Fruit fly (Drosophila melanogaster) whole organism, embryonic: Measurements from ENCODE around the gene CG14618.

Experiments used
- Atf6 ChIP-seq: fragments of 200-800 bp; sonication (Bioruptor generic); IDR thresholded peaks from 2 replicates; pipeline ENCODE4 v1.3.6; 2022; ENCODE audit warnings: missing biosample characterization, missing genetic modification characterization
- CG10209 ChIP-seq: fragments of 200-800 bp; sonication (Bioruptor generic); optimal IDR thresholded peaks from 3 replicates; lab custom pipeline; 2017; ENCODE audit warnings: missing biosample characterization, mild to moderate bottlenecking, missing genetic modification characterization, missing genetic modification reagents
- CG10366 ChIP-seq: fragments of 200-800 bp; sonication (Bioruptor generic); IDR thresholded peaks from 2 replicates; pipeline ENCODE4 v1.3.6; 2022; ENCODE audit warnings: missing biosample characterization, missing genetic modification characterization
- CG10543 ChIP-seq: fragments of 200-800 bp; sonication (Bioruptor generic); optimal IDR thresholded peaks from 3 replicates; lab custom pipeline; 2017; ENCODE audit warnings: missing biosample characterization, mild to moderate bottlenecking, missing genetic modification characterization, moderate library complexity
- CG13123 ChIP-seq: fragments of 200-800 bp; sonication (Bioruptor generic); optimal IDR thresholded peaks from 2 replicates; lab custom pipeline; 2016; ENCODE audit warnings: missing biosample characterization, missing genetic modification characterization
- CG13296 ChIP-seq: fragments of 200-800 bp; sonication (Bioruptor generic); optimal IDR thresholded peaks from 3 replicates; lab custom pipeline; 2018; ENCODE audit warnings: missing biosample characterization, mild to moderate bottlenecking, missing genetic modification characterization
- CG14860 ChIP-seq: fragments of 200-800 bp; sonication (Bioruptor generic); IDR thresholded peaks from 3 replicates; pipeline ENCODE4 v1.3.6; 2022; ENCODE audit warnings: missing biosample characterization, missing genetic modification characterization; ENCODE audit not compliant: partially characterized antibody
- CG15601 ChIP-seq: fragments of 200-800 bp; sonication (Bioruptor generic); optimal IDR thresholded peaks from 3 replicates; lab custom pipeline; 2019; ENCODE audit warnings: missing biosample characterization, mild to moderate bottlenecking, missing genetic modification characterization, moderate library complexity
- CG15696 ChIP-seq: fragments of 200-800 bp; sonication (Bioruptor generic); optimal IDR thresholded peaks from 2 replicates; lab custom pipeline; 2019; ENCODE audit warnings: missing biosample characterization, mild to moderate bottlenecking, missing genetic modification characterization, moderate library complexity
- CG1832 ChIP-seq: fragments of 200-800 bp; sonication (Bioruptor generic); optimal IDR thresholded peaks from 2 replicates; lab custom pipeline; 2017; ENCODE audit warnings: missing biosample characterization, mild to moderate bottlenecking, missing genetic modification characterization, inconsistent platforms
- CG2120 ChIP-seq: fragments of 200-800 bp; sonication (Bioruptor generic); optimal IDR thresholded peaks from 3 replicates; lab custom pipeline; 2016; ENCODE audit warnings: missing biosample characterization, missing genetic modification characterization
- CG3065 ChIP-seq: fragments of 200-800 bp; sonication (Bioruptor generic); optimal IDR thresholded peaks from 2 replicates; lab custom pipeline; 2016; ENCODE audit warnings: missing biosample characterization, missing genetic modification characterization
- CG31224 ChIP-seq: fragments of 200-800 bp; sonication (Bioruptor generic); IDR thresholded peaks from 2 replicates; pipeline ENCODE4 v1.3.6; 2022; ENCODE audit warnings: missing biosample characterization, missing genetic modification characterization
- CG34224 ChIP-seq: fragments of 200-800 bp; sonication (Bioruptor generic); IDR thresholded peaks from 3 replicates; pipeline ENCODE4 v1.3.6; 2022; ENCODE audit warnings: missing biosample characterization, missing genetic modification characterization; ENCODE audit not compliant: partially characterized antibody
- CG34376 ChIP-seq: fragments of 200-800 bp; sonication (Bioruptor generic); optimal IDR thresholded peaks from 2 replicates; lab custom pipeline; 2018; ENCODE audit warnings: missing biosample characterization, mild to moderate bottlenecking, missing genetic modification characterization
- CG3847 ChIP-seq: fragments of 200-800 bp; sonication (Bioruptor generic); IDR thresholded peaks from 2 replicates; pipeline ENCODE4 v1.3.6; 2022; ENCODE audit warnings: missing biosample characterization, missing genetic modification characterization
- CG8290 ChIP-seq, 3 experiments: fragments of 200-800 bp; sonication (Bioruptor generic); optimal IDR thresholded peaks; 2 replicates each; lab custom pipeline; 2016 to 2019; ENCODE audit warnings: missing biosample characterization in 3 of 3, missing genetic modification characterization in 3 of 3, mild to moderate bottlenecking in 2 of 3, moderate library complexity in 1 of 3
- CG8359 ChIP-seq: fragments of 200-800 bp; sonication (Bioruptor generic); optimal IDR thresholded peaks from 2 replicates; lab custom pipeline; 2017; ENCODE audit warnings: missing biosample characterization, mild to moderate bottlenecking, missing genetic modification characterization, borderline replicate concordance
- CG8924 ChIP-seq: fragments of 200-800 bp; optimal IDR thresholded peaks from 3 replicates; lab custom pipeline; 2019; ENCODE audit warnings: missing biosample characterization, mild to moderate bottlenecking, missing genetic modification characterization, moderate library complexity
- CG9797 ChIP-seq: fragments of 200-800 bp; sonication (Bioruptor generic); optimal IDR thresholded peaks from 3 replicates; lab custom pipeline; 2018; ENCODE audit warnings: missing biosample characterization, mild to moderate bottlenecking, missing genetic modification characterization
- CTCF ChIP-seq: fragments of 200-800 bp; sonication (Bioruptor generic); optimal IDR thresholded peaks from 2 replicates; lab custom pipeline; 2017; ENCODE audit warnings: missing biosample characterization, mild to moderate bottlenecking, missing genetic modification characterization, moderate library complexity
- CkIIα-i1 ChIP-seq: fragments of 200-800 bp; sonication (Bioruptor generic); IDR thresholded peaks from 2 replicates; pipeline ENCODE4 v1.3.6; 2022; ENCODE audit warnings: missing biosample characterization, missing genetic modification characterization
- CoRest ChIP-seq: fragments of 200-800 bp; sonication (Bioruptor generic); optimal IDR thresholded peaks from 3 replicates; lab custom pipeline; 2018; ENCODE audit warnings: missing biosample characterization, mild to moderate bottlenecking, missing genetic modification characterization, moderate library complexity
- D19A ChIP-seq: fragments of 200-800 bp; optimal IDR thresholded peaks from 3 replicates; lab custom pipeline; 2019; ENCODE audit warnings: missing biosample characterization, mild to moderate bottlenecking, missing genetic modification characterization, moderate library complexity
- Deaf1 ChIP-seq: fragments of 200-800 bp; optimal IDR thresholded peaks from 3 replicates; lab custom pipeline; 2019; ENCODE audit warnings: missing biosample characterization, mild to moderate bottlenecking, missing genetic modification characterization, moderate library complexity
- E2f1 ChIP-seq: fragments of 200-800 bp; sonication (Bioruptor generic); IDR thresholded peaks from 2 replicates; pipeline ENCODE4 v1.3.6; 2022; ENCODE audit warnings: missing biosample characterization, missing genetic modification characterization
- Fer2 ChIP-seq: fragments of 200-800 bp; sonication (Bioruptor generic); optimal IDR thresholded peaks from 2 replicates; lab custom pipeline; 2018; ENCODE audit warnings: missing biosample characterization, mild to moderate bottlenecking, missing genetic modification characterization, moderate library complexity
- Fer3 ChIP-seq: fragments of 200-800 bp; sonication (Bioruptor generic); optimal IDR thresholded peaks from 2 replicates; lab custom pipeline; 2018; ENCODE audit warnings: missing biosample characterization, mild to moderate bottlenecking, missing genetic modification characterization, moderate library complexity
- Hey ChIP-seq: fragments of 200-800 bp; sonication (Bioruptor generic); optimal IDR thresholded peaks from 3 replicates; lab custom pipeline; 2018; ENCODE audit warnings: missing biosample characterization, mild to moderate bottlenecking, missing genetic modification characterization
- Hsf ChIP-seq: fragments of 200-800 bp; sonication (Bioruptor generic); optimal IDR thresholded peaks from 3 replicates; lab custom pipeline; 2016; ENCODE audit warnings: missing biosample characterization, missing genetic modification characterization
- Jarid2 ChIP-seq: fragments of 200-800 bp; sonication (Bioruptor generic); optimal IDR thresholded peaks from 3 replicates; lab custom pipeline; 2017; ENCODE audit warnings: mild to moderate bottlenecking, missing biosample characterization, missing genetic modification reagents, missing genetic modification characterization
- Mad ChIP-seq: fragments of 200-800 bp; sonication (Bioruptor generic); optimal IDR thresholded peaks from 2 replicates; lab custom pipeline; 2016; ENCODE audit warnings: missing biosample characterization, missing genetic modification characterization
- NFAT ChIP-seq: fragments of 200-800 bp; sonication (Bioruptor generic); IDR thresholded peaks from 2 replicates; pipeline ENCODE4 v1.3.6; 2022; ENCODE audit warnings: missing biosample characterization, missing genetic modification characterization
- NfI ChIP-seq: fragments of 200-800 bp; sonication (Bioruptor generic); optimal IDR thresholded peaks from 3 replicates; lab custom pipeline; 2018; ENCODE audit warnings: missing biosample characterization, mild to moderate bottlenecking, missing genetic modification characterization, moderate library complexity
- Spps ChIP-seq: fragments of 200-800 bp; sonication (Bioruptor generic); optimal IDR thresholded peaks from 2 replicates; lab custom pipeline; 2018; ENCODE audit warnings: missing biosample characterization, mild to moderate bottlenecking, missing genetic modification characterization
- al ChIP-seq: fragments of 200-800 bp; sonication (Bioruptor generic); IDR thresholded peaks from 2 replicates; pipeline ENCODE4 v1.3.6; 2022; ENCODE audit warnings: missing biosample characterization, missing genetic modification characterization
- amos ChIP-seq: fragments of 200-800 bp; sonication (Bioruptor generic); IDR thresholded peaks from 2 replicates; pipeline ENCODE4 v1.3.6; 2022; ENCODE audit warnings: missing biosample characterization, missing genetic modification characterization; ENCODE audit not compliant: partially characterized antibody
- corto ChIP-seq: fragments of 200-800 bp; sonication (Bioruptor generic); optimal IDR thresholded peaks from 2 replicates; lab custom pipeline; 2016; ENCODE audit warnings: missing biosample characterization, mild to moderate bottlenecking, missing genetic modification characterization, moderate library complexity
- crc ChIP-seq: fragments of 200-800 bp; sonication (Bioruptor generic); optimal IDR thresholded peaks from 2 replicates; lab custom pipeline; 2016; ENCODE audit warnings: missing biosample characterization, missing genetic modification characterization
- emc ChIP-seq: fragments of 200-800 bp; sonication (Bioruptor generic); optimal IDR thresholded peaks from 2 replicates; lab custom pipeline; 2016; ENCODE audit warnings: missing biosample characterization, missing genetic modification characterization
- ems ChIP-seq: fragments of 200-800 bp; sonication (Bioruptor generic); optimal IDR thresholded peaks from 3 replicates; lab custom pipeline; 2016; ENCODE audit warnings: missing biosample characterization, missing genetic modification characterization
- gfzf ChIP-seq: fragments of 200-800 bp; sonication (Bioruptor generic); optimal IDR thresholded peaks from 2 replicates; lab custom pipeline; 2016; ENCODE audit warnings: missing biosample characterization, mild to moderate bottlenecking, missing genetic modification characterization, moderate library complexity
- grau ChIP-seq: fragments of 200-800 bp; optimal IDR thresholded peaks from 3 replicates; lab custom pipeline; 2019; ENCODE audit warnings: missing biosample characterization, mild to moderate bottlenecking, missing genetic modification characterization, moderate library complexity
- p53 ChIP-seq: fragments of 200-800 bp; sonication (Bioruptor generic); optimal IDR thresholded peaks from 2 replicates; lab custom pipeline; 2016; ENCODE audit warnings: missing biosample characterization, missing genetic modification characterization
- ranshi ChIP-seq: fragments of 200-800 bp; sonication (Bioruptor generic); IDR thresholded peaks from 2 replicates; pipeline ENCODE4 v1.3.6; 2022; ENCODE audit warnings: missing biosample characterization, missing genetic modification characterization
- shn ChIP-seq: fragments of 200-800 bp; sonication (Bioruptor generic); optimal IDR thresholded peaks from 3 replicates; lab custom pipeline; 2016; ENCODE audit warnings: missing biosample characterization, missing genetic modification characterization
- sima ChIP-seq: fragments of 200-800 bp; sonication (Bioruptor generic); optimal IDR thresholded peaks from 2 replicates; lab custom pipeline; 2016; ENCODE audit warnings: missing biosample characterization, missing genetic modification characterization
- sob ChIP-seq: fragments of 200-800 bp; sonication (Bioruptor generic); IDR thresholded peaks from 2 replicates; pipeline ENCODE4 v1.3.6; 2022; ENCODE audit warnings: missing biosample characterization, missing genetic modification characterization
- unpg ChIP-seq: fragments of 200-800 bp; sonication (Bioruptor generic); optimal IDR thresholded peaks from 3 replicates; lab custom pipeline; 2018; ENCODE audit warnings: missing biosample characterization, mild to moderate bottlenecking, missing genetic modification characterization, moderate library complexity
- yki ChIP-seq: fragments of >200 bp; optimal IDR thresholded peaks from 3 replicates; lab custom pipeline; 2018

The CG14618 gene

dm6 chrX:22449191-22449787 lies 24.2 kb upstream of the CG14618 start, which contains the start of the genes CG14615 and tilB (continued):
- no peak for TF ChIP-seq CG34224 (GFP tag; lab: Robert Waterston, UW)
- 0 out of 2 replicates have a peak, but pooled peaks have one; percentile 19 for TF ChIP-seq E2f1 (GFP tag; lab: Robert Waterston, UW)
- peak; percentile 32; the same call in 1 of the 2 replicates for TF ChIP-seq NFAT (GFP tag; lab: Robert Waterston, UW)
- TF ChIP-seq sob (GFP tag; lab: Robert Waterston, UW): peak; percentile 46; the same call in 1 of the 2 replicates
- TF ChIP-seq CG3065: no peak
- TF ChIP-seq CG8924 (tag; lab: Kevin White, UChicago): no peak
- TF ChIP-seq sima (GFP tag; lab: Kevin White, UChicago): no peak
- TF ChIP-seq CG34376 (GFP tag; lab: Kevin White, UChicago): peak; percentile 62
- TF ChIP-seq gfzf (GFP tag; lab: Kevin White, UChicago): no peak
- peak; percentile 47 for TF ChIP-seq grau
- no peak for TF ChIP-seq CG8290 (GFP tag; optimal IDR thresholded peaks at IDR 0.05; lab: Kevin White, UChicago)
- TF ChIP-seq CG8290 (tag; optimal IDR thresholded peaks at IDR 0.05; lab: Kevin White, UChicago): no peak
- no peak for TF ChIP-seq yki (lab: Kevin White, UChicago)
- TF ChIP-seq Fer3 (tag; lab: Kevin White, UChicago): peak; percentile 55
- TF ChIP-seq CG15696: no peak
- TF ChIP-seq amos (GFP tag; lab: Robert Waterston, UW): 0 out of 2 replicates have a peak, but pooled peaks have one; percentile 17
- TF ChIP-seq ranshi (GFP tag; lab: Robert Waterston, UW): peak; percentile 9; the same call in 1 of the 2 replicates
- peak; percentile 52 for TF ChIP-seq CG10543 (GFP tag; lab: Kevin White, UChicago)
- peak; percentile 25 for TF ChIP-seq ems
- no peak for TF ChIP-seq Atf6 (GFP tag; lab: Robert Waterston, UW)
- TF ChIP-seq p53 (GFP tag; lab: Kevin White, UChicago): no peak
- TF ChIP-seq unpg (GFP tag; lab: Kevin White, UChicago): no peak
- no peak for TF ChIP-seq Spps (tag; lab: Kevin White, UChicago)
- TF ChIP-seq CG8359 (GFP tag; lab: Kevin White, UChicago): no peak
- no peak for TF ChIP-seq emc
- peak; percentile 3 for TF ChIP-seq CoRest
- TF ChIP-seq CG31224: no peak
- no peak for TF ChIP-seq CG9797 (GFP tag; lab: Kevin White, UChicago)
- no peak for TF ChIP-seq CG14860 (GFP tag; lab: Robert Waterston, UW)
- TF ChIP-seq Mad (GFP tag; lab: Kevin White, UChicago): no peak
- TF ChIP-seq CG3847 (GFP tag; lab: Robert Waterston, UW): peak; percentile 31; the same call in 1 of the 2 replicates
- TF ChIP-seq shn (GFP tag; lab: Kevin White, UChicago): no peak
- no peak for TF ChIP-seq Deaf1 (tag; lab: Kevin White, UChicago)
- TF ChIP-seq CG2120 (GFP tag; lab: Kevin White, UChicago): peak; percentile 68
- no peak for TF ChIP-seq crc (GFP tag; lab: Kevin White, UChicago)
- no peak for TF ChIP-seq CkIIα-i1 (GFP tag; lab: Robert Waterston, UW)
- TF ChIP-seq CG13123 (GFP tag; lab: Kevin White, UChicago): no peak
- TF ChIP-seq CG1832 (GFP tag; lab: Kevin White, UChicago): no peak
- no peak for TF ChIP-seq corto (GFP tag; lab: Kevin White, UChicago)
- no peak for TF ChIP-seq al
- TF ChIP-seq D19A: no peak
- TF ChIP-seq CG10366 (GFP tag; lab: Robert Waterston, UW): no peak
- peak; percentile 41 for TF ChIP-seq CG13296 (GFP tag; lab: Kevin White, UChicago)
- TF ChIP-seq NfI (GFP tag; lab: Kevin White, UChicago): peak; percentile 42
- peak; percentile 16 for TF ChIP-seq Fer2 (tag; lab: Kevin White, UChicago)
- TF ChIP-seq Jarid2: no peak
- TF ChIP-seq CTCF: no peak
- no peak for TF ChIP-seq CG10209 (GFP tag; lab: Kevin White, UChicago)
- peak; percentile 24 for TF ChIP-seq Hsf (GFP tag; lab: Kevin White, UChicago)
- no peak for TF ChIP-seq Hey
- no peak for TF ChIP-seq CG15601 (tag; lab: Kevin White, UChicago)
